Worm (Caenorhabditis elegans): ENCODE results near the gene nas-18.

ce11 chrV:11412125-11412524 lies 15.9 kb downstream of the nas-18 start:
- no peak for TF ChIP-seq ztf-29 (GFP tag; IDR thresholded peaks at IDR 0.05)
- no peak for TF ChIP-seq flt-1 (GFP tag; IDR thresholded peaks at IDR 0.05)
- no peak for TF ChIP-seq klf-2 (GFP tag; conservative IDR thresholded peaks at IDR 0.05)
- TF ChIP-seq ref-1 (GFP tag; conservative IDR thresholded peaks at IDR 0.05) = 0 out of 2 replicates have a peak, but pooled peaks have one; percentile 32
- TF ChIP-seq T22C8.4 (GFP tag; IDR thresholded peaks at IDR 0.05) = no peak
- no peak for TF ChIP-seq cog-1 (tag; optimal IDR thresholded peaks at IDR 0.05)
- TF ChIP-seq med-1 (GFP tag; optimal IDR thresholded peaks at IDR 0.05; ENCODE audit: insufficient read depth) = no peak

All from whole organism, midembryonic.